Fruit fly (Drosophila melanogaster): ENCODE data around the gene RpL13A.

The RpL13A gene

DNA sequence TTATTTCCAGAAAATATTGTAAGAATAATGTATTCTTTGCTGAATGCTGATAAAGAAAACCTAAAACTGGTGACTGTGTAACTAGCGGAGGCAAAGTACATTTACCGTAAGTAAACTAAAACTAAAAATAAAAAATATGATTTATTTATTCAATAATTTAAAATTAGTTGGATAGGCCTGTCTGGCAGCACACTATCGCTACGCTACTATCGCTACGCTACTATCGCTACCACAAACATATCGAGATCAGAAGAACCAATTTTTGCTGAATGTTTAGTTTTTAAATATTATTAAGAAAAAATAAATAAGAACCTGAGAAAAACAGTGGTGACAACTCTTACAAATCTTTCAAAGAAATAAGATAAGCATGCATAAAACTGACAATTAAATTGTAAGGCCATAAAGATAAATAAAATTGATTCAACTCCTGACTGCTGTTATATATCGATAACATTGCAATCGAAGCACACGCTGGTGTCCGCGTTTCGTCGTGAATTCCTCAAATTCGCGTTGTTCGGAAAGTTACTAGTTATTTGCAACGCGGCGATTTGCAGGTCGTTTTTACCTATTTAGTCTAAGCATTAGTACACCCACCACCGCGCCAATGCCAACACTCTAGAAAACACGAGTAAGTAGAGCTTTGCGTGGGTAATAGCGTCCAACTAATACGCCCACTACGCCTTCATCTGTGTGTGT, 36.1 kb downstream of the RpL13A start, which contains the start of gene Wdr33 (continued):
- TF ChIP-seq CoRest (tag; optimal IDR thresholded peaks at IDR 0.05) (peak; percentile 71), CG2678 (tag; optimal IDR thresholded peaks at IDR 0.05) (peak; percentile 60), CG13624 (GFP tag; optimal IDR thresholded peaks at IDR 0.05) (no peak), CG18619 (GFP tag; optimal IDR thresholded peaks at IDR 0.05) (peak; percentile 1), sc (optimal IDR thresholded peaks at IDR 0.05) (no peak), sc (GFP tag; optimal IDR thresholded peaks at IDR 0.05) (no peak), HmgZ (tag; optimal IDR thresholded peaks at IDR 0.05) (no peak), wdn (GFP tag; IDR thresholded peaks at IDR 0.05) (no peak), CG16863 (GFP tag; optimal IDR thresholded peaks at IDR 0.05) (no peak), tin (GFP tag; optimal IDR thresholded peaks at IDR 0.05) (peak; percentile 8), HLH4C (GFP tag; IDR thresholded peaks at IDR 0.05; ENCODE audit: partially characterized antibody) (peak; percentile 84), rib (GFP tag; IDR thresholded peaks at IDR 0.05) (no peak), Gug (GFP tag; IDR thresholded peaks at IDR 0.05) (no peak), HmgD (GFP tag; optimal IDR thresholded peaks at IDR 0.05) (no peak), Nf-YA (GFP tag; IDR thresholded peaks at IDR 0.05) (no peak), CG17359 (tag; optimal IDR thresholded peaks at IDR 0.05) (peak; percentile 16), Xbp1 (GFP tag; optimal IDR thresholded peaks at IDR 0.05) (peak; percentile 52), CG14441 (GFP tag; IDR thresholded peaks at IDR 0.05) (peak; percentile 26; the same call in 1 of the 2 replicates), hkb (optimal IDR thresholded peaks at IDR 0.05) (no peak), hkb (GFP tag; IDR thresholded peaks at IDR 0.05) (0 out of 2 replicates have a peak, but pooled peaks have one; percentile 9), vnd (GFP tag; IDR thresholded peaks at IDR 0.05; ENCODE audit: partially characterized antibody) (peak; percentile 88), bigmax (GFP tag; optimal IDR thresholded peaks at IDR 0.05) (no peak), CG4617 (GFP tag; optimal IDR thresholded peaks at IDR 0.05; ENCODE audit: borderline replicate concordance) (no peak), CG8388 (GFP tag; optimal IDR thresholded peaks at IDR 0.05) (peak; percentile 24), gcm (GFP tag; optimal IDR thresholded peaks at IDR 0.05) (no peak), Hr51 (GFP tag; optimal IDR thresholded peaks at IDR 0.05) (no peak), Oli (tag; optimal IDR thresholded peaks at IDR 0.05) (peak; percentile 48), org-1 (GFP tag; optimal IDR thresholded peaks at IDR 0.05) (no peak), prd (optimal IDR thresholded peaks at IDR 0.05) (no peak), prd (GFP tag; IDR thresholded peaks at IDR 0.05) (no peak; the same call in 2 of the 3 replicates), gsb (GFP tag; IDR thresholded peaks at IDR 0.05) (no peak), CG10959 (GFP tag; IDR thresholded peaks at IDR 0.05) (no peak), Nf-YC (tag; optimal IDR thresholded peaks at IDR 0.05) (peak; percentile 31), CG32532 (GFP tag; IDR thresholded peaks at IDR 0.05) (peak; percentile 62), Hand (GFP tag; optimal IDR thresholded peaks at IDR 0.05) (no peak), zfh1 (GFP tag; IDR thresholded peaks at IDR 0.05) (no peak), Lim3 (GFP tag; IDR thresholded peaks at IDR 0.05) (no peak), Spps (tag; optimal IDR thresholded peaks at IDR 0.05) (no peak), CG14860 (GFP tag; IDR thresholded peaks at IDR 0.05; ENCODE audit: partially characterized antibody) (peak; percentile 83), kni (GFP tag; optimal IDR thresholded peaks at IDR 0.05) (no peak), CG13894 (tag; optimal IDR thresholded peaks at IDR 0.05) (no peak), CG33557 (GFP tag; optimal IDR thresholded peaks at IDR 0.05) (no peak), CG31388 (GFP tag; optimal IDR thresholded peaks at IDR 0.05) (peak; percentile 21), Atf3 (GFP tag; optimal IDR thresholded peaks at IDR 0.05) (no peak), CG3995 (GFP tag; optimal IDR thresholded peaks at IDR 0.05) (peak; percentile 60), CG13775 (GFP tag; optimal IDR thresholded peaks at IDR 0.05) (peak; percentile 69), jigr1 (GFP tag; IDR thresholded peaks at IDR 0.05) (peak; percentile 42; the same call in 2 of the 3 replicates), pb (GFP tag; optimal IDR thresholded peaks at IDR 0.05) (no peak), onecut (GFP tag; IDR thresholded peaks at IDR 0.05) (no peak), CG6689 (GFP tag; IDR thresholded peaks at IDR 0.05) (0 out of 2 replicates have a peak, but pooled peaks have one; percentile 4)

Measured in whole organism, embryonic.